Fruit fly (Drosophila melanogaster): ENCODE results near the gene Gtpx.

Gene Gtpx

dm6 chr3L:3303534-3304459 is 22.3 kb upstream of the Gtpx start, which contains the start of gene ZnT63C (continued):
- no peak for TF ChIP-seq pb (GFP tag; optimal IDR thresholded peaks at IDR 0.05)
- TF ChIP-seq ATbp (GFP tag; optimal IDR thresholded peaks at IDR 0.05), result no peak
- no peak for TF ChIP-seq wor (GFP tag; IDR thresholded peaks at IDR 0.05)
- TF ChIP-seq grn (GFP tag; optimal IDR thresholded peaks at IDR 0.05), result no peak
- TF ChIP-seq dysf (GFP tag; IDR thresholded peaks at IDR 0.05), result no peak
- TF ChIP-seq vfl (GFP tag; optimal IDR thresholded peaks at IDR 0.05), result no peak
- TF ChIP-seq HHEX (GFP tag; optimal IDR thresholded peaks at IDR 0.05), result no peak
- TF ChIP-seq Sox100B (GFP tag; optimal IDR thresholded peaks at IDR 0.05), result no peak
- no peak for TF ChIP-seq Fer2 (tag; optimal IDR thresholded peaks at IDR 0.05)
- TF ChIP-seq gfzf (GFP tag; optimal IDR thresholded peaks at IDR 0.05), result peak; percentile 85
- no peak for TF ChIP-seq dimm (GFP tag; IDR thresholded peaks at IDR 0.05)
- peak; percentile 6 for TF ChIP-seq CG33557 (GFP tag; optimal IDR thresholded peaks at IDR 0.05)
- TF ChIP-seq CG30431 (GFP tag; optimal IDR thresholded peaks at IDR 0.05), result no peak
- peak; percentile 26 for TF ChIP-seq fd64A (GFP tag; optimal IDR thresholded peaks at IDR 0.05)
- TF ChIP-seq pan (optimal IDR thresholded peaks at IDR 0.05), result no peak
- TF ChIP-seq pan (GFP tag; optimal IDR thresholded peaks at IDR 0.05 in 1 of 2, IDR thresholded peaks at IDR 0.05 in 1 of 2), result peak in 1 of 2 experiments; percentile 10
- TF ChIP-seq Doc3 (GFP tag; IDR thresholded peaks at IDR 0.05; ENCODE audit: partially characterized antibody), result peak; percentile 73
- TF ChIP-seq Mes4 (GFP tag; optimal IDR thresholded peaks at IDR 0.05), result no peak
- TF ChIP-seq PHDP (tag; optimal IDR thresholded peaks at IDR 0.05), result no peak
- TF ChIP-seq CG10565 (GFP tag; optimal IDR thresholded peaks at IDR 0.05), result no peak
- no peak for TF ChIP-seq CG11398 (GFP tag; optimal IDR thresholded peaks at IDR 0.05)
- TF ChIP-seq CG17829 (tag; optimal IDR thresholded peaks at IDR 0.05), result no peak
- no peak for TF ChIP-seq lola (GFP tag; optimal IDR thresholded peaks at IDR 0.05)
- no peak for TF ChIP-seq aop (GFP tag; IDR thresholded peaks at IDR 0.05)
- no peak for TF ChIP-seq Fer1 (GFP tag; optimal IDR thresholded peaks at IDR 0.05)
- no peak for TF ChIP-seq exex (tag; optimal IDR thresholded peaks at IDR 0.05)
- no peak for TF ChIP-seq z (GFP tag; IDR thresholded peaks at IDR 0.05)
- TF ChIP-seq usp (GFP tag; optimal IDR thresholded peaks at IDR 0.05), result no peak
- no peak for TF ChIP-seq CG4820 (GFP tag; optimal IDR thresholded peaks at IDR 0.05)
- TF ChIP-seq Sry-δ (GFP tag; optimal IDR thresholded peaks at IDR 0.05), result peak; percentile 52
- no peak for TF ChIP-seq CG6654 (GFP tag; optimal IDR thresholded peaks at IDR 0.05)
- no peak for TF ChIP-seq CG5245 (GFP tag; optimal IDR thresholded peaks at IDR 0.05)
- TF ChIP-seq Tbp (GFP tag; optimal IDR thresholded peaks at IDR 0.05), result no peak
- no peak for TF ChIP-seq CG9932 (GFP tag; IDR thresholded peaks at IDR 0.05)
- peak; percentile 14 for TF ChIP-seq Mad (GFP tag; optimal IDR thresholded peaks at IDR 0.05)
- TF ChIP-seq D19A (tag; optimal IDR thresholded peaks at IDR 0.05), result peak; percentile 6
- no peak for TF ChIP-seq Trl (optimal IDR thresholded peaks at IDR 0.05)
- TF ChIP-seq Trl (GFP tag; optimal IDR thresholded peaks at IDR 0.05), result no peak
- no peak for TF ChIP-seq btn (GFP tag; optimal IDR thresholded peaks at IDR 0.05)
- no peak for TF ChIP-seq sr (GFP tag; IDR thresholded peaks at IDR 0.05)
- TF ChIP-seq salm (tag; optimal IDR thresholded peaks at IDR 0.05), result no peak
- TF ChIP-seq ab (GFP tag; optimal IDR thresholded peaks at IDR 0.05), result no peak
- TF ChIP-seq CG14667 (GFP tag; IDR thresholded peaks at IDR 0.05), result no peak
- TF ChIP-seq Rfx (GFP tag; IDR thresholded peaks at IDR 0.05), result no peak
- peak; percentile 54 for TF ChIP-seq CG12769 (tag; optimal IDR thresholded peaks at IDR 0.05)
- no peak for TF ChIP-seq CG12236 (GFP tag; optimal IDR thresholded peaks at IDR 0.05)
- TF ChIP-seq CG18262 (tag; optimal IDR thresholded peaks at IDR 0.05), result no peak
- TF ChIP-seq Ssrp (tag; optimal IDR thresholded peaks at IDR 0.05), result no peak
- peak; percentile 82 for TF ChIP-seq Dll (GFP tag; IDR thresholded peaks at IDR 0.05; ENCODE audit: partially characterized antibody)
- TF ChIP-seq Nf-YA (GFP tag; IDR thresholded peaks at IDR 0.05), result peak; percentile 20; the same call in 1 of the 2 replicates
